Worm (Caenorhabditis elegans): ENCODE data around the gene Y116A8C.20.

The Y116A8C.20 gene

ce11 chrIV:17084317-17084716 lies 43.6 kb downstream of the Y116A8C.20 start:
- no peak for TF ChIP-seq unc-62 (GFP tag; optimal IDR thresholded peaks at IDR 0.05)

DNA sequence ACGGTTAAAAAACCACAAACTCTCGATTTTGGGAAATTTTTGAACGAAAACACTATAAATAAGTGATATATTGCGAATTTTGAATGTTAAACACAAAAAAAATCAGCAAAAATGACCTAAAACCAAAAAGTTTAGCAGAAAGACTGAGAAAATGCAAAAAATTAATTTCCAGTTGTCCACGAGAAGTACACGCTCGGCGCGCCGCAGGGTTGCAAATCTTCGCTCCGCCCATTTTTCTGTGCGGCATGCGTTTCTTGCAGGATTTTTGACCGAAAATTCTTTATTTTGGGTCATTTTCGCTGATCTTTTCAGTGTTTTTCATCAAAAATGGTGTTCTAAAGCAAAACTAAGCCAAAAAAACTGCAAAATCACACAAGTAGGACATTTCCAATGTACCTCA lies 44.1 kb downstream of the Y116A8C.20 start:
- TF ChIP-seq unc-62 (GFP tag; optimal IDR thresholded peaks at IDR 0.05), result no peak

- no peak for TF ChIP-seq unc-62 (GFP tag; optimal IDR thresholded peaks at IDR 0.05)
These were observed 46.8 kb downstream of the Y116A8C.20 start, which contains the start of the genes snx-13 and snr-1 for ce11 chrIV:17087384-17088099. Gene snx-13, minus strand, starts transcription at chrIV:17087438. Gene snr-1, plus strand, starts transcription at chrIV:17088049.

ce11 chrIV:17088849-17089248 lies 48.1 kb downstream of the Y116A8C.20 start, which contains the start of gene Y116A8C.43:
Gene Y116A8C.43, plus strand, starts transcription at chrIV:17088851.
- no peak for TF ChIP-seq unc-62 (GFP tag; optimal IDR thresholded peaks at IDR 0.05)

Data from whole organism, dauer.